Fruit fly (Drosophila melanogaster) whole organism, prepupa: ENCODE results near the gene PGRP-SB1.

ENCODE experiments used
- Blimp-1 ChIP-seq: fragments of 200-800 bp; sonication (Bioruptor generic); optimal IDR thresholded peaks from 3 replicates; lab custom pipeline; 2017; ENCODE audit warnings: missing biosample characterization, missing genetic modification characterization, mild to moderate bottlenecking, moderate library complexity, missing genetic modification reagents
- CG10669 ChIP-seq: fragments of 200-800 bp; sonication (Bioruptor generic); optimal IDR thresholded peaks from 3 replicates; lab custom pipeline; 2018; ENCODE audit warnings: missing biosample characterization, mild to moderate bottlenecking, missing genetic modification characterization, moderate library complexity
- CG11294 ChIP-seq: fragments of 200-800 bp; sonication (Bioruptor generic); IDR thresholded peaks from 2 replicates; pipeline ENCODE4 v1.3.6; 2022; ENCODE audit warnings: missing biosample characterization, missing genetic modification characterization
- CG11762 ChIP-seq: fragments of 200-800 bp; sonication (Bioruptor generic); optimal IDR thresholded peaks from 3 replicates; lab custom pipeline; 2016; ENCODE audit warnings: missing biosample characterization, missing genetic modification characterization; ENCODE audit not compliant: insufficient read depth
- CG11902 ChIP-seq: fragments of 200-800 bp; sonication (Bioruptor generic); optimal IDR thresholded peaks from 3 replicates; lab custom pipeline; 2016; ENCODE audit warnings: missing biosample characterization, missing genetic modification characterization
- CG15336 ChIP-seq: fragments of 200-800 bp; sonication (Bioruptor generic); IDR thresholded peaks from 2 replicates; pipeline ENCODE4 v1.3.6; 2022; ENCODE audit warnings: missing biosample characterization, missing genetic modification characterization
- CG16779 ChIP-seq: fragments of 200-800 bp; sonication (Bioruptor generic); optimal IDR thresholded peaks from 3 replicates; lab custom pipeline; 2017; ENCODE audit warnings: missing biosample characterization, mild to moderate bottlenecking, missing genetic modification characterization
- CG3032 ChIP-seq: fragments of 200-800 bp; optimal IDR thresholded peaks from 2 replicates; lab custom pipeline; 2019; ENCODE audit warnings: missing biosample characterization, mild to moderate bottlenecking, missing genetic modification characterization, moderate library complexity
- CG31627 ChIP-seq: fragments of 200-800 bp; sonication (Bioruptor generic); optimal IDR thresholded peaks from 3 replicates; lab custom pipeline; 2016; ENCODE audit warnings: missing biosample characterization, missing genetic modification characterization
- CG32006 ChIP-seq: fragments of 200-800 bp; sonication (Bioruptor generic); optimal IDR thresholded peaks from 3 replicates; lab custom pipeline; 2017; ENCODE audit warnings: missing biosample characterization, mild to moderate bottlenecking, missing genetic modification characterization
- CG34406 ChIP-seq: fragments of 200-800 bp; sonication (Bioruptor generic); optimal IDR thresholded peaks from 3 replicates; lab custom pipeline; 2016; ENCODE audit warnings: missing biosample characterization, missing genetic modification characterization
- CG3919 ChIP-seq: fragments of 200-800 bp; sonication (Bioruptor generic); optimal IDR thresholded peaks from 3 replicates; lab custom pipeline; 2016; ENCODE audit warnings: missing biosample characterization, missing genetic modification characterization
- CG4318 ChIP-seq: fragments of 200-800 bp; sonication (Bioruptor generic); optimal IDR thresholded peaks from 3 replicates; lab custom pipeline; 2017; ENCODE audit warnings: missing biosample characterization, mild to moderate bottlenecking, missing genetic modification characterization
- CG6163 ChIP-seq: fragments of 200-800 bp; sonication (Bioruptor generic); IDR thresholded peaks from 3 replicates; pipeline ENCODE4 v1.3.6; 2022; ENCODE audit warnings: missing biosample characterization, missing genetic modification characterization
- CG6276 ChIP-seq: fragments of 200-800 bp; sonication (Bioruptor generic); optimal IDR thresholded peaks from 2 replicates; lab custom pipeline; 2017; ENCODE audit warnings: missing biosample characterization, mild to moderate bottlenecking, missing genetic modification characterization
- CG6792 ChIP-seq: fragments of 200-800 bp; sonication (Bioruptor generic); optimal IDR thresholded peaks from 3 replicates; lab custom pipeline; 2016; ENCODE audit warnings: missing biosample characterization, missing genetic modification characterization
- CG6808 ChIP-seq: fragments of 200-800 bp; sonication (Bioruptor generic); optimal IDR thresholded peaks from 3 replicates; lab custom pipeline; 2017; ENCODE audit warnings: missing biosample characterization, missing genetic modification characterization, mild to moderate bottlenecking, moderate library complexity, missing genetic modification reagents
- CG6854 ChIP-seq: fragments of 200-800 bp; sonication (Bioruptor generic); optimal IDR thresholded peaks from 2 replicates; lab custom pipeline; 2017; ENCODE audit warnings: missing biosample characterization, mild to moderate bottlenecking, missing genetic modification characterization
- CG7368 ChIP-seq: fragments of 200-800 bp; sonication (Bioruptor generic); optimal IDR thresholded peaks from 3 replicates; lab custom pipeline; 2016; ENCODE audit warnings: missing biosample characterization, missing genetic modification characterization
- CG8119 ChIP-seq: fragments of 200-800 bp; sonication (Bioruptor generic); IDR thresholded peaks from 3 replicates; pipeline ENCODE4 v1.3.6; 2022; ENCODE audit warnings: missing biosample characterization, missing genetic modification characterization
- CG8319 ChIP-seq: fragments of 200-800 bp; sonication (Bioruptor generic); optimal IDR thresholded peaks from 3 replicates; lab custom pipeline; 2016; ENCODE audit warnings: missing biosample characterization, missing genetic modification characterization
- CG8632 ChIP-seq: fragments of 200-800 bp; sonication (Bioruptor generic); optimal IDR thresholded peaks from 3 replicates; lab custom pipeline; 2016; ENCODE audit warnings: missing biosample characterization, missing genetic modification characterization
- CG9139 ChIP-seq: fragments of 200-800 bp; sonication (Bioruptor generic); optimal IDR thresholded peaks from 3 replicates; lab custom pipeline; 2017; ENCODE audit warnings: missing biosample characterization, mild to moderate bottlenecking, missing genetic modification characterization
- Eip75B ChIP-seq: fragments of 200-800 bp; sonication (Bioruptor generic); optimal IDR thresholded peaks from 3 replicates; lab custom pipeline; 2016; ENCODE audit warnings: missing biosample characterization, missing genetic modification characterization
- Eip78C ChIP-seq: fragments of 200-800 bp; sonication (Bioruptor generic); peaks from one replicate; lab custom pipeline; 2016; ENCODE audit warnings: missing biosample characterization, missing genetic modification characterization
- Eip93F ChIP-seq: fragments of 200-800 bp; sonication (Bioruptor generic); optimal IDR thresholded peaks from 2 replicates; lab custom pipeline; 2016; ENCODE audit warnings: missing biosample characterization, mild to moderate bottlenecking, missing genetic modification characterization
- Ets96B ChIP-seq: fragments of 200-800 bp; optimal IDR thresholded peaks from 2 replicates; lab custom pipeline; 2019; ENCODE audit warnings: missing biosample characterization, mild to moderate bottlenecking, missing genetic modification characterization, moderate library complexity
- Gug ChIP-seq: fragments of 200-800 bp; sonication (Bioruptor generic); IDR thresholded peaks from 2 replicates; pipeline ENCODE4 v1.3.6; 2022; ENCODE audit warnings: missing biosample characterization, missing genetic modification characterization
- Hr38 ChIP-seq: sonication (Bioruptor generic); optimal IDR thresholded peaks from 2 replicates; lab custom pipeline; 2016; ENCODE audit warnings: missing biosample characterization, missing genetic modification characterization
- Hr39 ChIP-seq: fragments of 200-800 bp; sonication (Bioruptor generic); optimal IDR thresholded peaks from 2 replicates; lab custom pipeline; 2016; ENCODE audit warnings: missing biosample characterization, missing genetic modification characterization
- Lpt ChIP-seq: fragments of 200-800 bp; sonication (Bioruptor generic); optimal IDR thresholded peaks from 3 replicates; lab custom pipeline; 2016; ENCODE audit warnings: missing biosample characterization, missing genetic modification characterization
- OdsH ChIP-seq: fragments of 200-800 bp; sonication (Bioruptor generic); optimal IDR thresholded peaks from 3 replicates; lab custom pipeline; 2016; ENCODE audit warnings: missing biosample characterization, missing genetic modification characterization
- Smox ChIP-seq: fragments of 200-800 bp; sonication (Bioruptor generic); optimal IDR thresholded peaks from 3 replicates; lab custom pipeline; 2016; ENCODE audit warnings: missing biosample characterization, missing genetic modification characterization
- Sox102F ChIP-seq: fragments of 200-800 bp; sonication (Bioruptor generic); optimal IDR thresholded peaks from 2 replicates; lab custom pipeline; 2016; ENCODE audit warnings: missing biosample characterization, mild to moderate bottlenecking, missing genetic modification characterization
- Sox14 ChIP-seq: fragments of 200-800 bp; sonication (Bioruptor generic); optimal IDR thresholded peaks from 3 replicates; lab custom pipeline; 2016; ENCODE audit warnings: missing biosample characterization, missing genetic modification characterization
- Sox15 ChIP-seq: fragments of 200-800 bp; sonication (Bioruptor generic); optimal IDR thresholded peaks from 3 replicates; lab custom pipeline; 2016; ENCODE audit warnings: missing biosample characterization, missing genetic modification characterization
- achi ChIP-seq: fragments of 200-800 bp; sonication (Bioruptor generic); optimal IDR thresholded peaks from 3 replicates; lab custom pipeline; 2016; ENCODE audit warnings: missing biosample characterization, missing genetic modification characterization
- acj6 ChIP-seq: fragments of 200-800 bp; sonication (Bioruptor generic); optimal IDR thresholded peaks from 3 replicates; lab custom pipeline; 2016; ENCODE audit warnings: missing biosample characterization, missing genetic modification characterization
- cyc ChIP-seq: fragments of 200-800 bp; sonication (Bioruptor generic); optimal IDR thresholded peaks from 3 replicates; lab custom pipeline; 2016; ENCODE audit warnings: missing biosample characterization, missing genetic modification characterization
- dac ChIP-seq: fragments of 200-800 bp; sonication (Bioruptor generic); optimal IDR thresholded peaks from 2 replicates; lab custom pipeline; 2017; ENCODE audit warnings: missing biosample characterization, mild to moderate bottlenecking, missing genetic modification characterization
- dsx ChIP-seq: fragments of 200-800 bp; optimal IDR thresholded peaks from 3 replicates; lab custom pipeline; 2019; ENCODE audit warnings: missing biosample characterization, mild to moderate bottlenecking, missing genetic modification characterization, moderate library complexity; ENCODE audit not compliant: poor library complexity, severe bottlenecking
- eg ChIP-seq: fragments of 200-800 bp; sonication (Bioruptor generic); IDR thresholded peaks from 3 replicates; pipeline ENCODE4 v1.3.6; 2022; ENCODE audit warnings: missing biosample characterization, missing genetic modification characterization
- esn ChIP-seq: fragments of 200-800 bp; sonication (Bioruptor generic); optimal IDR thresholded peaks from 2 replicates; lab custom pipeline; 2016; ENCODE audit warnings: missing biosample characterization, mild to moderate bottlenecking, missing genetic modification characterization, moderate library complexity
- fd59A ChIP-seq: fragments of 200-800 bp; sonication (Bioruptor generic); optimal IDR thresholded peaks from 2 replicates; lab custom pipeline; 2017; ENCODE audit warnings: missing biosample characterization, mild to moderate bottlenecking, missing genetic modification characterization, missing genetic modification reagents
- fd85E ChIP-seq: fragments of 200-800 bp; sonication (Bioruptor generic); optimal IDR thresholded peaks from 3 replicates; lab custom pipeline; 2016; ENCODE audit warnings: missing biosample characterization, missing genetic modification characterization
- fkh ChIP-seq: fragments of 200-800 bp; sonication (Bioruptor generic); optimal IDR thresholded peaks from 3 replicates; lab custom pipeline; 2017; ENCODE audit warnings: missing biosample characterization, mild to moderate bottlenecking, missing genetic modification characterization, moderate library complexity
- pdm3 ChIP-seq: fragments of 200-800 bp; sonication (Bioruptor generic); optimal IDR thresholded peaks from 3 replicates; lab custom pipeline; 2016; ENCODE audit warnings: missing biosample characterization, missing genetic modification characterization
- salr ChIP-seq, 2 experiments: fragments of 200-800 bp; sonication (Bioruptor generic); optimal IDR thresholded peaks; 3 replicates each; lab custom pipeline; 2016 to 2018; ENCODE audit warnings: missing biosample characterization in 2 of 2, missing genetic modification characterization in 2 of 2, mild to moderate bottlenecking in 1 of 2
- spab ChIP-seq: fragments of 200-800 bp; sonication (Bioruptor generic); optimal IDR thresholded peaks from 2 replicates; lab custom pipeline; 2017; ENCODE audit warnings: missing biosample characterization, mild to moderate bottlenecking, missing genetic modification characterization, missing genetic modification reagents
- svp ChIP-seq: fragments of 200-800 bp; sonication (Bioruptor generic); peaks from one replicate; lab custom pipeline; 2016; ENCODE audit warnings: missing biosample characterization, missing genetic modification characterization
- topi ChIP-seq: fragments of 200-800 bp; sonication (Bioruptor generic); optimal IDR thresholded peaks from 3 replicates; lab custom pipeline; 2016; ENCODE audit warnings: missing biosample characterization, missing genetic modification characterization

Gene PGRP-SB1

dm6 chr3L:16758504-16759109, 30.8 kb upstream of the PGRP-SB1 start:
- TF ChIP-seq CG32006 (GFP tag; lab: Kevin White, UChicago) (peak; percentile 82), Hr38 (GFP tag; lab: Kevin White, UChicago) (no peak), fkh (no peak), topi (GFP tag; lab: Kevin White, UChicago) (peak; percentile 82), CG11762 (peak; percentile 74), dsx (GFP tag; lab: Kevin White, UChicago) (peak; percentile 86), CG11902 (peak; percentile 70), CG6854 (GFP tag; lab: Kevin White, UChicago) (no peak), achi (GFP tag; lab: Kevin White, UChicago) (peak; percentile 79), eg (peak; percentile 83), fd59A (GFP tag; lab: Kevin White, UChicago) (peak; percentile 74), Lpt (peak; percentile 88), acj6 (GFP tag; lab: Kevin White, UChicago) (peak; percentile 73), spab (GFP tag; lab: Kevin White, UChicago) (peak; percentile 78), CG6792 (peak; percentile 85), CG3919 (GFP tag; lab: Kevin White, UChicago) (peak; percentile 84), CG34406 (GFP tag; lab: Kevin White, UChicago) (peak; percentile 69), CG15336 (GFP tag; lab: Robert Waterston, UW) (peak; percentile 87), CG7368 (GFP tag; lab: Kevin White, UChicago) (peak; percentile 68), pdm3 (peak; percentile 82), Eip75B (GFP tag; lab: Kevin White, UChicago) (peak; percentile 91), CG11294 (GFP tag; lab: Robert Waterston, UW) (peak; percentile 46), Sox102F (GFP tag; lab: Kevin White, UChicago) (peak; percentile 63), CG6808 (GFP tag; lab: Kevin White, UChicago) (peak; percentile 94), OdsH (GFP tag; lab: Kevin White, UChicago) (peak; percentile 82), CG8632 (GFP tag; lab: Kevin White, UChicago) (peak; percentile 75), fd85E (GFP tag; lab: Kevin White, UChicago) (peak; percentile 47), CG3032 (tag; lab: Kevin White, UChicago) (peak; percentile 83), CG9139 (GFP tag; lab: Kevin White, UChicago) (peak; percentile 89), CG6163 (GFP tag; lab: Robert Waterston, UW) (peak; percentile 93), Ets96B (peak; percentile 81), Gug (GFP tag; lab: Robert Waterston, UW) (peak; percentile 70), salr (GFP tag; optimal IDR thresholded peaks at IDR 0.05; lab: Kevin White, UChicago) (peak; percentile 70 to 71), Sox15 (peak; percentile 61), Hr39 (GFP tag; lab: Kevin White, UChicago) (peak; percentile 68), CG16779 (tag; lab: Kevin White, UChicago) (peak; percentile 70), Sox14 (GFP tag; lab: Kevin White, UChicago) (peak; percentile 79), cyc (GFP tag; lab: Kevin White, UChicago) (peak; percentile 80), esn (GFP tag; lab: Kevin White, UChicago) (peak; percentile 82), Blimp-1 (GFP tag; lab: Kevin White, UChicago) (peak; percentile 53), CG8319 (GFP tag; lab: Kevin White, UChicago) (peak; percentile 47), CG8119 (peak; percentile 86), CG31627 (GFP tag; lab: Kevin White, UChicago) (peak; percentile 60), svp (GFP tag; lab: Kevin White, UChicago) (peak; percentile 94), CG6276 (GFP tag; lab: Kevin White, UChicago) (peak; percentile 77), Eip93F (GFP tag; lab: Kevin White, UChicago) (peak; percentile 17), dac (GFP tag; lab: Kevin White, UChicago) (peak; percentile 65), Smox (GFP tag; lab: Kevin White, UChicago) (peak; percentile 63), CG10669 (GFP tag; lab: Kevin White, UChicago) (peak; percentile 85), Eip78C (GFP tag; lab: Kevin White, UChicago) (peak; percentile 98), CG4318 (peak; percentile 76)
